Fruit fly (Drosophila melanogaster): ENCODE data around the gene CG17477.

Gene CG17477

DNA sequence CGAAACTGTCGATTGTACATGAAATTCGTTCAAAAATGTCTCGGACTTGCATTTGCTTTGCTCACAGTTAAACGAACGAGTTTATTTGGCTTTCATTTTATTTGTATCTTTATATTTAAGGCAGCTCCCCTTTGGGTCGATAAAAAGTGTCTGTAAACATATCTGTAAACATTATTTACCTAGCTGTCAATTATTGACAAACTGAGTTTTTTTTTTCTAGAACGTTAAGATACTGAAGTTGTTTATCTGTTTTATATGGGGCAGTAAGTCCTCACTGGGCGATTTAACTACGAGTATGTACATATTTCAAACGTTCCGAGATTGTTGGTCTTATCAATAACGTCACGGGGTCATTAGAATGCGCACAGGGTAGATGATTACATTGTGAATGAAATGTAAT is 11.1 kb downstream of the CG17477 start (continued):
- no peak for TF ChIP-seq CG12071 (GFP tag; optimal IDR thresholded peaks at IDR 0.05)
- no peak for TF ChIP-seq so (GFP tag; IDR thresholded peaks at IDR 0.05)
- TF ChIP-seq CG7745 (tag; optimal IDR thresholded peaks at IDR 0.05): peak; percentile 59
- peak; percentile 15; the same call in 1 of the 3 replicates for TF ChIP-seq CG11695 (GFP tag; IDR thresholded peaks at IDR 0.05)
- TF ChIP-seq B-H2 (GFP tag; optimal IDR thresholded peaks at IDR 0.05): no peak
- peak; percentile 4 for TF ChIP-seq CG7987 (GFP tag; optimal IDR thresholded peaks at IDR 0.05)
- no peak for TF ChIP-seq nom (GFP tag; optimal IDR thresholded peaks at IDR 0.05)
- TF ChIP-seq prd (optimal IDR thresholded peaks at IDR 0.05): no peak
- TF ChIP-seq prd (GFP tag; IDR thresholded peaks at IDR 0.05): no peak
- TF ChIP-seq CG6683 (GFP tag; optimal IDR thresholded peaks at IDR 0.05): no peak
- peak; percentile 25 for TF ChIP-seq CG11723 (GFP tag; optimal IDR thresholded peaks at IDR 0.05)
- no peak for TF ChIP-seq NK7.1 (GFP tag; optimal IDR thresholded peaks at IDR 0.05)
- no peak for TF ChIP-seq CG15269 (tag; optimal IDR thresholded peaks at IDR 0.05)
- peak; percentile 17 for TF ChIP-seq CG15514 (GFP tag; optimal IDR thresholded peaks at IDR 0.05)
- peak; percentile 38 for TF ChIP-seq CG4707 (GFP tag; optimal IDR thresholded peaks at IDR 0.05)
- TF ChIP-seq exex (tag; optimal IDR thresholded peaks at IDR 0.05): peak; percentile 48
- peak; percentile 31 for TF ChIP-seq wek (GFP tag; optimal IDR thresholded peaks at IDR 0.05)
- TF ChIP-seq fd102C (GFP tag; optimal IDR thresholded peaks at IDR 0.05): no peak
- no peak for TF ChIP-seq tna (GFP tag; IDR thresholded peaks at IDR 0.05; ENCODE audit: partially characterized antibody)
- TF ChIP-seq Vsx1 (GFP tag; optimal IDR thresholded peaks at IDR 0.05): no peak
- TF ChIP-seq Atf-2 (GFP tag; optimal IDR thresholded peaks at IDR 0.05): no peak
- TF ChIP-seq CG6791 (GFP tag; IDR thresholded peaks at IDR 0.05; ENCODE audit: partially characterized antibody): no peak
- TF ChIP-seq HLHmδ (GFP tag; optimal IDR thresholded peaks at IDR 0.05): no peak
- no peak for TF ChIP-seq B-H1 (GFP tag; IDR thresholded peaks at IDR 0.05)
- TF ChIP-seq CG32772 (GFP tag; IDR thresholded peaks at IDR 0.05): no peak
- no peak for TF ChIP-seq CG9437 (GFP tag; optimal IDR thresholded peaks at IDR 0.05)
- TF ChIP-seq CG11247 (GFP tag; IDR thresholded peaks at IDR 0.05): no peak
- TF ChIP-seq pita (GFP tag; optimal IDR thresholded peaks at IDR 0.05): no peak
- no peak for TF ChIP-seq stc (GFP tag; IDR thresholded peaks at IDR 0.05)
- TF ChIP-seq Dbx (GFP tag; IDR thresholded peaks at IDR 0.05): no peak
- no peak for TF ChIP-seq CG9817 (tag; optimal IDR thresholded peaks at IDR 0.05)
- TF ChIP-seq CTCF (GFP tag; optimal IDR thresholded peaks at IDR 0.05): no peak
- peak; percentile 58 for TF ChIP-seq gcm (GFP tag; optimal IDR thresholded peaks at IDR 0.05)
- TF ChIP-seq slp2 (GFP tag; optimal IDR thresholded peaks at IDR 0.05): no peak
- no peak for TF ChIP-seq Dll (GFP tag; IDR thresholded peaks at IDR 0.05; ENCODE audit: partially characterized antibody)
- no peak for TF ChIP-seq CG3995 (GFP tag; optimal IDR thresholded peaks at IDR 0.05)
- no peak for TF ChIP-seq Atf3 (GFP tag; optimal IDR thresholded peaks at IDR 0.05)
- no peak for TF ChIP-seq tin (GFP tag; optimal IDR thresholded peaks at IDR 0.05)
- no peak for TF ChIP-seq CG10274 (GFP tag; optimal IDR thresholded peaks at IDR 0.05)
- TF ChIP-seq CG14441 (GFP tag; IDR thresholded peaks at IDR 0.05): 0 out of 2 replicates have a peak, but pooled peaks have one; percentile 20
- TF ChIP-seq gro (GFP tag; optimal IDR thresholded peaks at IDR 0.05): no peak
- no peak for TF ChIP-seq zen (tag; optimal IDR thresholded peaks at IDR 0.05)
- peak; percentile 63 for TF ChIP-seq Med (GFP tag)
- TF ChIP-seq disco-r (GFP tag; optimal IDR thresholded peaks at IDR 0.05): no peak
- peak; percentile 31 for TF ChIP-seq CG4328 (GFP tag; optimal IDR thresholded peaks at IDR 0.05)
- TF ChIP-seq bsh (GFP tag; optimal IDR thresholded peaks at IDR 0.05): no peak
- TF ChIP-seq CG9876 (GFP tag; optimal IDR thresholded peaks at IDR 0.05): no peak
- TF ChIP-seq twi (tag; optimal IDR thresholded peaks at IDR 0.05): no peak
- no peak for TF ChIP-seq Ets65A (GFP tag)
- peak; percentile 43 for TF ChIP-seq CG34376 (GFP tag; optimal IDR thresholded peaks at IDR 0.05)
- peak; percentile 35 for TF ChIP-seq pfk (GFP tag; optimal IDR thresholded peaks at IDR 0.05)
- TF ChIP-seq Xrp1 (GFP tag; IDR thresholded peaks at IDR 0.05): no peak

Measured in whole organism, embryonic.